Worm (Caenorhabditis elegans) whole organism, L4 larva: Measurements from ENCODE around the gene R02E4.2.

ENCODE experiments used
- F10B5.3 ChIP-seq: sonication (generic microtip); optimal IDR thresholded peaks from 2 replicates; lab custom pipeline; 2016; ENCODE audit warnings: mild to moderate bottlenecking, missing genetic modification characterization, missing compliant biosample characterization
- F26F4.8 ChIP-seq: fragments of 200-800 bp; sonication (Bioruptor generic); conservative IDR thresholded peaks from 2 replicates; pipeline ENCODE4 v1.3.6; 2022; ENCODE audit warnings: missing genetic modification characterization, missing compliant biosample characterization
- F49E8.2 ChIP-seq: sonication (generic microtip); optimal IDR thresholded peaks from 2 replicates; lab custom pipeline; 2016; ENCODE audit warnings: missing compliant biosample characterization, mild to moderate bottlenecking, missing genetic modification characterization, borderline replicate concordance
- R02D3.7 ChIP-seq: fragments of 150-350 bp; sonication (generic microtip); optimal IDR thresholded peaks from 3 replicates; lab custom pipeline; 2014; ENCODE audit warnings: missing biosample characterization, missing genetic modification characterization
- T20F7.1 ChIP-seq: fragments of 200-800 bp; sonication (Bioruptor generic); optimal IDR thresholded peaks from 2 replicates; lab custom pipeline; 2018; ENCODE audit warnings: mild to moderate bottlenecking, missing genetic modification characterization, missing compliant biosample characterization
- Y105C5A.15 ChIP-seq: fragments of 200-800 bp; sonication (Bioruptor generic); IDR thresholded peaks from 2 replicates; pipeline ENCODE4 v1.3.6; 2022; ENCODE audit warnings: missing genetic modification characterization, missing compliant biosample characterization
- Y75B8A.6 ChIP-seq: fragments of 200-800 bp; sonication (Bioruptor generic); IDR thresholded peaks from 2 replicates; pipeline ENCODE4 v1.3.6; 2022; ENCODE audit warnings: missing genetic modification reagents, missing genetic modification characterization, missing compliant biosample characterization
- ZK337.2 ChIP-seq: fragments of 200-800 bp; sonication (Bioruptor generic); IDR thresholded peaks from 2 replicates; pipeline ENCODE4 v1.3.6; 2022; ENCODE audit warnings: missing genetic modification reagents, missing genetic modification characterization, missing compliant biosample characterization
- aha-1 ChIP-seq: fragments of 150-350 bp; peaks from one replicate; lab custom pipeline; 2014; ENCODE audit warnings: missing biosample characterization, missing genetic modification characterization
- attf-4 ChIP-seq: sonication (generic microtip); optimal IDR thresholded peaks from 3 replicates; lab custom pipeline; 2017; ENCODE audit warnings: missing biosample characterization, missing genetic modification characterization
- ceh-20 ChIP-seq: fragments of 200-800 bp; sonication (Bioruptor generic); IDR thresholded peaks from 2 replicates; pipeline ENCODE4 v1.3.6; 2022; ENCODE audit warnings: missing genetic modification reagents, missing genetic modification characterization, missing compliant biosample characterization
- ceh-28 ChIP-seq: fragments of 150-350 bp; optimal IDR thresholded peaks from 2 replicates; lab custom pipeline; 2014; ENCODE audit warnings: missing biosample characterization, missing genetic modification reagents, missing genetic modification characterization
- ceh-32 ChIP-seq: sonication (generic microtip); optimal IDR thresholded peaks from 2 replicates; lab custom pipeline; 2016; ENCODE audit warnings: mild to moderate bottlenecking, missing genetic modification characterization, missing compliant biosample characterization; ENCODE audit not compliant: poor library complexity
- ceh-44 ChIP-seq: fragments of 200-800 bp; sonication (Bioruptor generic); IDR thresholded peaks from 2 replicates; pipeline ENCODE4 v1.3.6; 2022; ENCODE audit warnings: missing genetic modification reagents, missing genetic modification characterization, missing compliant biosample characterization
- ceh-82 ChIP-seq: sonication (generic microtip); optimal IDR thresholded peaks from 2 replicates; lab custom pipeline; 2017; ENCODE audit warnings: missing biosample characterization, missing genetic modification characterization
- ctbp-1 ChIP-seq: fragments of 200-800 bp; sonication (Bioruptor generic); IDR thresholded peaks from 2 replicates; pipeline ENCODE4 v1.3.6; 2022; ENCODE audit warnings: missing genetic modification reagents, missing genetic modification characterization, missing compliant biosample characterization
- daf-12 ChIP-seq: fragments of 150-350 bp; optimal IDR thresholded peaks from 2 replicates; lab custom pipeline; 2014; ENCODE audit warnings: missing biosample characterization, missing genetic modification reagents, missing genetic modification characterization
- daf-19 ChIP-seq: fragments of 200-800 bp; sonication (Bioruptor generic); conservative IDR thresholded peaks from 2 replicates; pipeline ENCODE4 v1.3.6; 2022; ENCODE audit warnings: missing genetic modification characterization, missing compliant biosample characterization
- daf-8 ChIP-seq: fragments of 200-800 bp; sonication (Bioruptor generic); IDR thresholded peaks from 2 replicates; pipeline ENCODE4 v1.3.6; 2022; ENCODE audit warnings: missing genetic modification characterization, missing compliant biosample characterization
- dmd-6 ChIP-seq: fragments of 200-800 bp; sonication (Bioruptor generic); IDR thresholded peaks from 2 replicates; pipeline ENCODE4 v1.3.6; 2022; ENCODE audit warnings: missing genetic modification reagents, missing genetic modification characterization, missing compliant biosample characterization
- dve-1 ChIP-seq: sonication (generic microtip); optimal IDR thresholded peaks from 2 replicates; lab custom pipeline; 2017; ENCODE audit warnings: antibody characterized with exemption, mild to moderate bottlenecking, missing genetic modification characterization, missing compliant biosample characterization; ENCODE audit not compliant: insufficient read depth
- fkh-10 ChIP-seq: fragments of 150-350 bp; optimal IDR thresholded peaks from 2 replicates; lab custom pipeline; 2014; ENCODE audit warnings: missing biosample characterization, missing genetic modification reagents, missing genetic modification characterization
- hif-1 ChIP-seq, 2 experiments: sonication (generic microtip); optimal IDR thresholded peaks; 2 replicates each; lab custom pipeline; 2016 to 2017; ENCODE audit warnings: missing compliant biosample characterization in 2 of 2, missing genetic modification characterization in 2 of 2, missing genetic modification reagents in 2 of 2, missing genotype in 2 of 2, mild to moderate bottlenecking in 1 of 2
- hlh-30 ChIP-seq: sonication (generic microtip); optimal IDR thresholded peaks from 2 replicates; lab custom pipeline; 2017; ENCODE audit warnings: antibody characterized with exemption, mild to moderate bottlenecking, missing genetic modification characterization, missing compliant biosample characterization; ENCODE audit not compliant: insufficient read depth
- hmg-1.1 ChIP-seq: fragments of 200-800 bp; sonication (Bioruptor generic); IDR thresholded peaks from 2 replicates; pipeline ENCODE4 v1.3.6; 2022; ENCODE audit warnings: missing genetic modification reagents, missing genetic modification characterization, missing compliant biosample characterization
- jun-1 ChIP-seq: fragments of 150-350 bp; optimal IDR thresholded peaks from 2 replicates; lab custom pipeline; 2014; ENCODE audit warnings: missing biosample characterization, missing genetic modification reagents, missing genetic modification characterization
- lim-7 ChIP-seq: fragments of 200-800 bp; sonication (Bioruptor generic); IDR thresholded peaks from 2 replicates; pipeline ENCODE4 v1.3.6; 2022; ENCODE audit warnings: missing genetic modification characterization, missing compliant biosample characterization
- lin-15B ChIP-seq: fragments of 150-350 bp; sonication (generic microtip); optimal IDR thresholded peaks from 3 replicates; lab custom pipeline; 2014; ENCODE audit warnings: missing biosample characterization, missing genetic modification characterization
- lsy-2 ChIP-seq, 2 experiments: fragments of 150-350 bp in 1 of 2; sonication (generic microtip) in 1 of 2; optimal IDR thresholded peaks; 2 replicates each; lab custom pipeline; 2014 to 2017; ENCODE audit warnings: missing biosample characterization in 2 of 2, missing genetic modification characterization in 2 of 2
- madf-9 ChIP-seq: fragments of 200-800 bp; sonication (Bioruptor generic); conservative IDR thresholded peaks from 2 replicates; pipeline ENCODE4 v1.3.6; 2022; ENCODE audit warnings: missing genetic modification reagents, missing genetic modification characterization, missing compliant biosample characterization
- mdt-29 ChIP-seq: fragments of 200-800 bp; sonication (Bioruptor generic); IDR thresholded peaks from 2 replicates; pipeline ENCODE4 v1.3.6; 2022; ENCODE audit warnings: missing genetic modification reagents, missing genetic modification characterization, missing compliant biosample characterization
- mxl-2 ChIP-seq: fragments of 200-800 bp; sonication (Bioruptor generic); conservative IDR thresholded peaks from 2 replicates; pipeline ENCODE4 v1.3.6; 2022; ENCODE audit warnings: missing genetic modification reagents, missing genetic modification characterization, missing compliant biosample characterization
- mxl-3 ChIP-seq: fragments of 200-800 bp; sonication (Bioruptor generic); optimal IDR thresholded peaks from 2 replicates; lab custom pipeline; 2018; ENCODE audit warnings: mild to moderate bottlenecking, missing genetic modification characterization, missing compliant biosample characterization
- nhr-102 ChIP-seq: sonication (generic microtip); optimal IDR thresholded peaks from 2 replicates; lab custom pipeline; 2016; ENCODE audit warnings: mild to moderate bottlenecking, missing genetic modification characterization, moderate library complexity, missing compliant biosample characterization
- nhr-111 ChIP-seq: fragments of 200-800 bp; sonication (Bioruptor generic); optimal IDR thresholded peaks from 2 replicates; lab custom pipeline; 2018; ENCODE audit warnings: mild to moderate bottlenecking, missing genetic modification characterization, missing compliant biosample characterization
- nhr-237 ChIP-seq: sonication (generic microtip); optimal IDR thresholded peaks from 2 replicates; lab custom pipeline; 2017; ENCODE audit warnings: missing biosample characterization, missing genetic modification characterization
- nhr-28 ChIP-seq: fragments of 150-350 bp; optimal IDR thresholded peaks from 2 replicates; lab custom pipeline; 2014; ENCODE audit warnings: missing biosample characterization, missing genetic modification characterization
- nhr-6 ChIP-seq: fragments of 150-350 bp; optimal IDR thresholded peaks from 2 replicates; lab custom pipeline; 2014; ENCODE audit warnings: missing biosample characterization, missing genetic modification characterization
- nhr-77 ChIP-seq: fragments of 150-350 bp; optimal IDR thresholded peaks from 2 replicates; lab custom pipeline; 2014; ENCODE audit warnings: missing biosample characterization, missing genetic modification characterization
- pha-4 ChIP-seq, 2 experiments: fragments of 150-350 bp in 1 of 2; fragments of 200-800 bp in 1 of 2; sonication (Bioruptor generic) in 1 of 2; IDR thresholded peaks in 1 of 2; optimal IDR thresholded peaks in 1 of 2; 2 replicates each; pipeline versions ENCODE4 v1.3.6 to Lab custom; 2014 to 2022; ENCODE audit warnings: missing genetic modification characterization in 2 of 2, missing genetic modification reagents in 2 of 2, missing biosample characterization in 1 of 2, missing compliant biosample characterization in 1 of 2
- php-3 ChIP-seq: fragments of 200-800 bp; sonication (Bioruptor generic); IDR thresholded peaks from 2 replicates; pipeline ENCODE4 v1.3.6; 2022; ENCODE audit warnings: missing genetic modification reagents, missing genetic modification characterization, missing compliant biosample characterization
- rbr-2 ChIP-seq: sonication (generic microtip); optimal IDR thresholded peaks from 2 replicates; lab custom pipeline; 2016; ENCODE audit warnings: missing genotype, missing genetic modification characterization, missing compliant biosample characterization
- sdz-12 ChIP-seq: fragments of 200-800 bp; sonication (Bioruptor generic); optimal IDR thresholded peaks from 2 replicates; lab custom pipeline; 2018; ENCODE audit warnings: mild to moderate bottlenecking, missing genetic modification characterization, missing compliant biosample characterization
- tag-97 ChIP-seq: fragments of 200-800 bp; sonication (Bioruptor generic); IDR thresholded peaks from 2 replicates; pipeline ENCODE4 v1.3.6; 2022; ENCODE audit warnings: missing genetic modification characterization, missing compliant biosample characterization
- unc-130 ChIP-seq: sonication (generic microtip); optimal IDR thresholded peaks from 2 replicates; lab custom pipeline; 2016; ENCODE audit warnings: missing genetic modification reagents, missing genetic modification characterization, missing compliant biosample characterization
- unc-62 ChIP-seq, 3 experiments: fragments of 150-350 bp in 1 of 3; sonication (generic microtip); optimal IDR thresholded peaks in 2 of 3; peaks in 1 of 3; 1 replicate in 1 of 3; 2 replicates in 2 of 3; lab custom pipeline; 2014 to 2017; ENCODE audit warnings: missing biosample characterization in 3 of 3, missing genetic modification characterization in 3 of 3, missing genetic modification reagents in 3 of 3, missing genotype in 1 of 3
- zip-11 ChIP-seq: fragments of 200-800 bp; sonication (Bioruptor generic); IDR thresholded peaks from 2 replicates; pipeline ENCODE4 v1.3.6; 2022; ENCODE audit warnings: missing genetic modification characterization, missing compliant biosample characterization
- zip-2 ChIP-seq: fragments of 150-350 bp; optimal IDR thresholded peaks from 2 replicates; lab custom pipeline; 2014; ENCODE audit warnings: missing biosample characterization, missing genetic modification characterization
- ztf-7 ChIP-seq: fragments of 150-350 bp; optimal IDR thresholded peaks from 2 replicates; lab custom pipeline; 2014; ENCODE audit warnings: missing biosample characterization, missing genetic modification characterization

Gene R02E4.2

DNA sequence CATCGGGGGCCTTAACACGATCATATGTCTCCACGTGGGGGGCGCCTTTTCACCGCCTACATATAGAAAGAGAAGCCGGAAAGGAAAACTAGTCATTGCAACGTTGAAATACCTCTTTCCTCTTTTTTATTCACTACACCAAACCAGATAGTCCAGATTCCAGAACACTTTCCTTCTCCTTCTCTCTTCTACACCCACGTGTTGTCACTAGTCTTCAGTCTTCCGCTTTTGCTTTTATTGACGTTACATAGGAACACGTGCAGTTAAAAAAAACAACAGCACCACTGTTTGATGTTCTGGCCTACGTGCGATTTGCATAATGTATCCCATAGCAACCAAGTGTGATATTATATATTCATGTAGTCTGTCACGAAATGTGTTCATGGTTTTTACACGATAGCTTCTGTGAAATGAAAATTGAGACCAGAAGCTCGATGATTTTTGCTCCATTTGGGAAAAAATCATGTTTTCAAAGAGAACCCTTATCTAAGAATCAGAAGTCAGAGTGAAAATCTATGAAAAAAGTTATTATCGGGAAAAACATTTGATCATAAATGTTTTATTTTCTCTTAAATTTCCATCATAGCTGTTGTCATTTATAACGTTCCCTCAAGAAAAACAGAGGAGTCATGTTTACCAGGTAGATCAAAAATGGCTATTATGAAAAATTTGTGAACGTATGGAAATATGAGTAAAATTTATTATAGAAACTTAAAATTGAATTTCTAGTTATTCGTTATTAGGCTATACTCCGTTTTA, 36.2 kb downstream of the R02E4.2 start (continued):
- no peak for TF ChIP-seq ceh-44
- no peak for TF ChIP-seq zip-2 (tag; lab: Kevin White, UChicago)
- no peak for TF ChIP-seq tag-97
- TF ChIP-seq nhr-77 (tag; lab: Kevin White, UChicago), result no peak
- TF ChIP-seq lin-15B, result no peak
- no peak for TF ChIP-seq nhr-237 (tag; lab: Kevin White, UChicago)
- no peak for TF ChIP-seq sdz-12 (GFP tag; lab: Kevin White, UChicago)
- no peak for TF ChIP-seq pha-4 (GFP tag; IDR thresholded peaks at IDR 0.05; lab: Robert Waterston, UW)
- no peak for TF ChIP-seq pha-4 (tag; optimal IDR thresholded peaks at IDR 0.05; lab: Kevin White, UChicago)
- TF ChIP-seq ceh-28 (tag; lab: Kevin White, UChicago), result no peak
- TF ChIP-seq F10B5.3 (tag; lab: Kevin White, UChicago), result no peak
- TF ChIP-seq madf-9 (GFP tag; lab: Robert Waterston, UW), result no peak
- TF ChIP-seq mdt-29 (GFP tag; lab: Robert Waterston, UW), result no peak
- no peak for TF ChIP-seq dmd-6 (GFP tag; lab: Robert Waterston, UW)
- peak; percentile 80 for TF ChIP-seq mxl-3 (GFP tag; lab: Kevin White, UChicago)
- no peak for TF ChIP-seq ceh-32 (tag; lab: Kevin White, UChicago)
- TF ChIP-seq lim-7 (GFP tag; lab: Robert Waterston, UW), result no peak
- no peak for TF ChIP-seq Y105C5A.15
- TF ChIP-seq ceh-82 (tag; lab: Kevin White, UChicago), result no peak
- TF ChIP-seq daf-19, result no peak
- no peak for TF ChIP-seq fkh-10 (GFP tag; lab: Kevin White, UChicago)
- no peak for TF ChIP-seq mxl-2 (GFP tag; lab: Robert Waterston, UW)
- TF ChIP-seq lsy-2 (tag; optimal IDR thresholded peaks at IDR 0.05; lab: Kevin White, UChicago), result peak; percentile 21 to 35
- TF ChIP-seq aha-1 (tag; lab: Kevin White, UChicago), result peak; percentile 98
- TF ChIP-seq ctbp-1 (GFP tag; lab: Robert Waterston, UW), result no peak
- no peak for TF ChIP-seq jun-1 (tag; lab: Kevin White, UChicago)
- no peak for TF ChIP-seq ztf-7
- no peak for TF ChIP-seq Y75B8A.6 (GFP tag; lab: Robert Waterston, UW)
- no peak for TF ChIP-seq nhr-28 (tag; lab: Kevin White, UChicago)
- no peak for TF ChIP-seq unc-130 (GFP tag; lab: Kevin White, UChicago)
- TF ChIP-seq hlh-30 (tag; lab: Kevin White, UChicago), result peak; percentile 78
- TF ChIP-seq nhr-102 (tag; lab: Kevin White, UChicago), result no peak
- TF ChIP-seq hif-1 (tag; optimal IDR thresholded peaks at IDR 0.05; lab: Kevin White, UChicago), result peak in 1 of 2 experiments; percentile 83
- TF ChIP-seq T20F7.1 (GFP tag; lab: Kevin White, UChicago), result no peak
- TF ChIP-seq daf-8, result no peak
- no peak for TF ChIP-seq F49E8.2
- TF ChIP-seq hmg-1.1, result no peak
- no peak for TF ChIP-seq php-3 (GFP tag; lab: Robert Waterston, UW)
- TF ChIP-seq nhr-6, result no peak
- TF ChIP-seq F26F4.8 (GFP tag; lab: Robert Waterston, UW), result no peak
- TF ChIP-seq attf-4 (tag; lab: Kevin White, UChicago), result no peak
- TF ChIP-seq R02D3.7 (tag; lab: Kevin White, UChicago), result no peak
- TF ChIP-seq ZK337.2 (GFP tag; lab: Robert Waterston, UW), result no peak
- no peak for TF ChIP-seq nhr-111 (GFP tag; lab: Kevin White, UChicago)
- TF ChIP-seq daf-12 (tag; lab: Kevin White, UChicago), result no peak
- no peak for TF ChIP-seq dve-1 (tag; lab: Kevin White, UChicago)
- peak in 1 of 2 experiments; percentile 62 for TF ChIP-seq unc-62 (GFP tag; optimal IDR thresholded peaks at IDR 0.05 in 1 of 2; lab: Kevin White, UChicago)
- no peak for TF ChIP-seq unc-62 (tag; optimal IDR thresholded peaks at IDR 0.05; lab: Kevin White, UChicago)
- no peak for TF ChIP-seq rbr-2 (tag; lab: Kevin White, UChicago)
- TF ChIP-seq ceh-20 (GFP tag; lab: Robert Waterston, UW), result no peak
- TF ChIP-seq zip-11 (GFP tag; lab: Robert Waterston, UW), result no peak
